Fruit fly (Drosophila melanogaster) whole organism, embryonic: ENCODE results near the gene Vav.

Source experiments
- Aef1 ChIP-seq: fragments of 200-800 bp; sonication (Bioruptor generic); IDR thresholded peaks from 3 replicates; pipeline ENCODE4 v1.3.6; 2022; ENCODE audit warnings: missing biosample characterization, missing genetic modification characterization
- C15 ChIP-seq: fragments of 200-800 bp; sonication (Bioruptor generic); IDR thresholded peaks from 3 replicates; pipeline ENCODE4 v1.3.6; 2022; ENCODE audit warnings: missing biosample characterization, missing genetic modification characterization
- CG10979 ChIP-seq: fragments of 200-800 bp; sonication (Bioruptor generic); optimal IDR thresholded peaks from 2 replicates; lab custom pipeline; 2018; ENCODE audit warnings: missing biosample characterization, mild to moderate bottlenecking, missing genetic modification characterization, moderate library complexity
- CG13624 ChIP-seq: fragments of 200-800 bp; sonication (Bioruptor generic); optimal IDR thresholded peaks from 2 replicates; lab custom pipeline; 2016; ENCODE audit warnings: missing biosample characterization, missing genetic modification characterization
- CG14014 ChIP-seq: fragments of 200-800 bp; sonication (Bioruptor generic); IDR thresholded peaks from 2 replicates; pipeline ENCODE4 v1.3.6; 2022; ENCODE audit warnings: missing biosample characterization, missing genetic modification characterization
- CG17612 ChIP-seq: fragments of 200-800 bp; sonication (Bioruptor generic); IDR thresholded peaks from 2 replicates; pipeline ENCODE4 v1.3.6; 2022; ENCODE audit warnings: missing biosample characterization, missing genetic modification characterization
- CG1792 ChIP-seq: fragments of 200-800 bp; sonication (Bioruptor generic); optimal IDR thresholded peaks from 2 replicates; lab custom pipeline; 2016; ENCODE audit warnings: missing biosample characterization, missing genetic modification characterization
- CG2202 ChIP-seq: fragments of 200-800 bp; sonication (Bioruptor generic); optimal IDR thresholded peaks from 2 replicates; lab custom pipeline; 2018; ENCODE audit warnings: missing biosample characterization, mild to moderate bottlenecking, missing genetic modification characterization
- CG2678 ChIP-seq: fragments of 200-800 bp; sonication (Bioruptor generic); optimal IDR thresholded peaks from 3 replicates; lab custom pipeline; 2019; ENCODE audit warnings: missing biosample characterization, mild to moderate bottlenecking, missing genetic modification characterization, moderate library complexity
- CG2875 ChIP-seq: fragments of 200-800 bp; sonication (Bioruptor generic); optimal IDR thresholded peaks from 2 replicates; lab custom pipeline; 2017; ENCODE audit warnings: missing biosample characterization, mild to moderate bottlenecking, missing genetic modification characterization, missing genetic modification reagents
- CG31388 ChIP-seq: fragments of 200-800 bp; sonication (Bioruptor generic); optimal IDR thresholded peaks from 2 replicates; lab custom pipeline; 2016; ENCODE audit warnings: missing biosample characterization, missing genetic modification characterization
- CG43689 ChIP-seq: fragments of 200-800 bp; sonication (Bioruptor generic); IDR thresholded peaks from 2 replicates; pipeline ENCODE4 v1.3.6; 2022; ENCODE audit warnings: missing biosample characterization, missing genetic modification characterization
- CG4820 ChIP-seq: fragments of 200-800 bp; sonication (Bioruptor generic); optimal IDR thresholded peaks from 3 replicates; lab custom pipeline; 2016; ENCODE audit warnings: missing biosample characterization, missing genetic modification characterization
- CG5953 ChIP-seq: fragments of 200-800 bp; sonication (Bioruptor generic); IDR thresholded peaks from 2 replicates; pipeline ENCODE4 v1.3.6; 2022; ENCODE audit warnings: missing biosample characterization, missing genetic modification characterization
- CG6689 ChIP-seq: fragments of 200-800 bp; sonication (Bioruptor generic); IDR thresholded peaks from 2 replicates; pipeline ENCODE4 v1.3.6; 2022; ENCODE audit warnings: missing biosample characterization, missing genetic modification characterization
- CG7372 ChIP-seq: fragments of 200-800 bp; sonication (Bioruptor generic); IDR thresholded peaks from 2 replicates; pipeline ENCODE4 v1.3.6; 2022; ENCODE audit warnings: missing biosample characterization, missing genetic modification characterization
- CG9817 ChIP-seq: fragments of 200-800 bp; sonication (Bioruptor generic); optimal IDR thresholded peaks from 2 replicates; lab custom pipeline; 2018; ENCODE audit warnings: missing biosample characterization, mild to moderate bottlenecking, missing genetic modification characterization, moderate library complexity
- CTCF ChIP-seq: fragments of 200-800 bp; sonication (Bioruptor generic); optimal IDR thresholded peaks from 2 replicates; lab custom pipeline; 2017; ENCODE audit warnings: missing biosample characterization, mild to moderate bottlenecking, missing genetic modification characterization, moderate library complexity
- Doc2 ChIP-seq: fragments of 200-800 bp; sonication (Bioruptor generic); IDR thresholded peaks from 2 replicates; pipeline ENCODE4 v1.3.6; 2022; ENCODE audit warnings: missing biosample characterization, missing genetic modification characterization
- Doc3 ChIP-seq: fragments of 200-800 bp; sonication (Bioruptor generic); IDR thresholded peaks from 3 replicates; pipeline ENCODE4 v1.3.6; 2022; ENCODE audit warnings: missing biosample characterization, missing genetic modification characterization; ENCODE audit not compliant: partially characterized antibody
- Drgx ChIP-seq: fragments of 200-800 bp; sonication (Bioruptor generic); IDR thresholded peaks from 2 replicates; pipeline ENCODE4 v1.3.6; 2022; ENCODE audit warnings: missing biosample characterization, missing genetic modification characterization
- Ets97D ChIP-seq: fragments of 200-800 bp; sonication (Bioruptor generic); optimal IDR thresholded peaks from 3 replicates; lab custom pipeline; 2016; ENCODE audit warnings: missing biosample characterization, missing genetic modification characterization
- Gsc ChIP-seq: fragments of 200-800 bp; sonication (Bioruptor generic); IDR thresholded peaks from 2 replicates; pipeline ENCODE4 v1.3.6; 2022; ENCODE audit warnings: missing biosample characterization, missing genetic modification characterization
- Hr78 ChIP-seq, 2 experiments: fragments of 200-800 bp in 1 of 2; fragments of >200 bp in 1 of 2; sonication (Bioruptor generic) in 1 of 2; optimal IDR thresholded peaks; 2 replicates each; lab custom pipeline; 2017 to 2019; ENCODE audit warnings: missing biosample characterization in 2 of 2, missing genetic modification characterization in 2 of 2, mild to moderate bottlenecking in 1 of 2, moderate library complexity in 1 of 2
- MTF-1 ChIP-seq: fragments of 200-800 bp; sonication (Bioruptor generic); optimal IDR thresholded peaks from 2 replicates; lab custom pipeline; 2018; ENCODE audit warnings: missing biosample characterization, mild to moderate bottlenecking, missing genetic modification characterization, borderline replicate concordance
- Max ChIP-seq: fragments of 200-800 bp; sonication (Bioruptor generic); optimal IDR thresholded peaks from 2 replicates; lab custom pipeline; 2016; ENCODE audit warnings: missing biosample characterization, mild to moderate bottlenecking, missing genetic modification characterization
- Meics ChIP-seq: fragments of 200-800 bp; sonication (Bioruptor generic); optimal IDR thresholded peaks from 2 replicates; lab custom pipeline; 2017; ENCODE audit warnings: missing biosample characterization, mild to moderate bottlenecking, missing genetic modification characterization
- NK7.1 ChIP-seq: fragments of 200-800 bp; sonication (Bioruptor generic); optimal IDR thresholded peaks from 3 replicates; lab custom pipeline; 2016; ENCODE audit warnings: missing biosample characterization, missing genetic modification characterization
- Opbp ChIP-seq: fragments of 200-800 bp; sonication (Bioruptor generic); IDR thresholded peaks from 3 replicates; pipeline ENCODE4 v1.3.6; 2022; ENCODE audit warnings: missing biosample characterization, missing genetic modification characterization; ENCODE audit not compliant: partially characterized antibody
- Scr ChIP-seq: fragments of 200-800 bp; sonication (Bioruptor generic); IDR thresholded peaks from 2 replicates; pipeline ENCODE4 v1.3.6; 2022; ENCODE audit warnings: missing biosample characterization, missing genetic modification characterization; ENCODE audit not compliant: partially characterized antibody
- Trl ChIP-seq, 3 experiments: fragments of >200 bp in 2 of 3; fragments of 200-800 bp in 1 of 3; sonication (Bioruptor generic) in 1 of 3; optimal IDR thresholded peaks; 2 replicates in 1 of 3; 3 replicates in 2 of 3; lab custom pipeline; 2016 to 2017; ENCODE audit warnings: missing biosample characterization in 1 of 3, missing genetic modification characterization in 1 of 3
- Xrp1 ChIP-seq: fragments of 200-800 bp; sonication (Bioruptor generic); IDR thresholded peaks from 2 replicates; pipeline ENCODE4 v1.3.6; 2022; ENCODE audit warnings: missing biosample characterization, missing genetic modification characterization
- ara ChIP-seq: fragments of 200-800 bp; sonication (Bioruptor generic); IDR thresholded peaks from 2 replicates; pipeline ENCODE4 v1.3.6; 2022; ENCODE audit warnings: missing biosample characterization, missing genetic modification characterization
- ato ChIP-seq: fragments of 200-800 bp; sonication (Bioruptor generic); IDR thresholded peaks from 2 replicates; pipeline ENCODE4 v1.3.6; 2022; ENCODE audit warnings: missing biosample characterization, missing genetic modification characterization; ENCODE audit not compliant: partially characterized antibody
- az2 ChIP-seq: fragments of 200-800 bp; sonication (Bioruptor generic); optimal IDR thresholded peaks from 3 replicates; lab custom pipeline; 2016; ENCODE audit warnings: missing biosample characterization, missing genetic modification characterization
- bab2 ChIP-seq: fragments of 200-800 bp; sonication (Bioruptor generic); optimal IDR thresholded peaks from 2 replicates; lab custom pipeline; 2016; ENCODE audit warnings: missing biosample characterization, missing genetic modification characterization
- bbx ChIP-seq: fragments of 200-800 bp; sonication (Bioruptor generic); IDR thresholded peaks from 2 replicates; pipeline ENCODE4 v1.3.6; 2022; ENCODE audit warnings: missing biosample characterization, missing genetic modification characterization; ENCODE audit not compliant: partially characterized antibody
- cas ChIP-seq: fragments of 200-800 bp; sonication (Bioruptor generic); IDR thresholded peaks from 2 replicates; pipeline ENCODE4 v1.3.6; 2022; ENCODE audit warnings: missing biosample characterization, missing genetic modification characterization
- caup ChIP-seq: fragments of 200-800 bp; sonication (Bioruptor generic); optimal IDR thresholded peaks from 3 replicates; lab custom pipeline; 2017; ENCODE audit warnings: missing biosample characterization, mild to moderate bottlenecking, missing genetic modification characterization, moderate library complexity; ENCODE audit not compliant: severe bottlenecking
- crp ChIP-seq, 2 experiments: fragments of 200-800 bp; sonication (Bioruptor generic); optimal IDR thresholded peaks; 2 replicates in 1 of 2; 3 replicates in 1 of 2; lab custom pipeline; 2017; ENCODE audit warnings: missing biosample characterization in 2 of 2, missing genetic modification characterization in 2 of 2, mild to moderate bottlenecking in 1 of 2, moderate library complexity in 1 of 2
- cwo ChIP-seq: fragments of 200-800 bp; sonication (Bioruptor generic); optimal IDR thresholded peaks from 3 replicates; lab custom pipeline; 2017; ENCODE audit warnings: missing biosample characterization, missing genetic modification characterization, mild to moderate bottlenecking, moderate library complexity, missing genetic modification reagents
- danr ChIP-seq: fragments of 200-800 bp; sonication (Bioruptor generic); IDR thresholded peaks from 2 replicates; pipeline ENCODE4 v1.3.6; 2022; ENCODE audit warnings: missing biosample characterization, missing genetic modification characterization
- grau ChIP-seq: fragments of 200-800 bp; optimal IDR thresholded peaks from 3 replicates; lab custom pipeline; 2019; ENCODE audit warnings: missing biosample characterization, mild to moderate bottlenecking, missing genetic modification characterization, moderate library complexity
- ind ChIP-seq: fragments of 200-800 bp; sonication (Bioruptor generic); optimal IDR thresholded peaks from 3 replicates; lab custom pipeline; 2016; ENCODE audit warnings: missing biosample characterization, missing genetic modification characterization
- sc ChIP-seq, 3 experiments: fragments of >200 bp in 2 of 3; fragments of 200-800 bp in 1 of 3; sonication (Bioruptor generic) in 1 of 3; optimal IDR thresholded peaks; 2 replicates in 2 of 3; 3 replicates in 1 of 3; lab custom pipeline; 2017; ENCODE audit warnings: mild to moderate bottlenecking in 1 of 3, missing biosample characterization in 1 of 3, missing genetic modification characterization in 1 of 3, missing genetic modification reagents in 1 of 3
- tin ChIP-seq: fragments of 200-800 bp; sonication (Bioruptor generic); optimal IDR thresholded peaks from 3 replicates; lab custom pipeline; 2016; ENCODE audit warnings: missing biosample characterization, missing genetic modification characterization
- tup ChIP-seq: fragments of 200-800 bp; sonication (Bioruptor generic); optimal IDR thresholded peaks from 2 replicates; lab custom pipeline; 2016; ENCODE audit warnings: missing biosample characterization, mild to moderate bottlenecking, missing genetic modification characterization, moderate library complexity
- vfl ChIP-seq: fragments of 200-800 bp; sonication (Bioruptor generic); optimal IDR thresholded peaks from 2 replicates; lab custom pipeline; 2016; ENCODE audit warnings: missing biosample characterization, missing genetic modification characterization
- wek ChIP-seq: fragments of 200-800 bp; sonication (Bioruptor generic); optimal IDR thresholded peaks from 3 replicates; lab custom pipeline; 2018; ENCODE audit warnings: missing biosample characterization, mild to moderate bottlenecking, missing genetic modification characterization, moderate library complexity

Gene Vav

dm6 chrX:19224580-19225303 is 36.9 kb upstream of the Vav start (continued):
- TF ChIP-seq cwo (GFP tag; lab: Kevin White, UChicago) (peak; percentile 28), tin (GFP tag; lab: Kevin White, UChicago) (peak; percentile 5), Meics (GFP tag; lab: Kevin White, UChicago) (peak; percentile 21), CG10979 (tag; lab: Kevin White, UChicago) (peak; percentile 58), CG9817 (tag; lab: Kevin White, UChicago) (no peak), CG17612 (GFP tag; lab: Robert Waterston, UW) (no peak), vfl (GFP tag; lab: Kevin White, UChicago) (no peak), CG2678 (tag; lab: Kevin White, UChicago) (peak; percentile 64), Doc3 (GFP tag; lab: Robert Waterston, UW) (no peak), C15 (GFP tag; lab: Robert Waterston, UW) (no peak), Max (GFP tag; lab: Kevin White, UChicago) (no peak), sc (optimal IDR thresholded peaks at IDR 0.05; lab: Kevin White, UChicago) (no peak), sc (GFP tag; optimal IDR thresholded peaks at IDR 0.05; lab: Kevin White, UChicago) (peak; percentile 30), CG7372 (GFP tag; lab: Robert Waterston, UW) (no peak), grau (tag; lab: Kevin White, UChicago) (peak; percentile 56), az2 (peak; percentile 22), Xrp1 (no peak), Scr (GFP tag; lab: Robert Waterston, UW) (no peak), CG1792 (GFP tag; lab: Kevin White, UChicago) (no peak), Drgx (GFP tag; lab: Robert Waterston, UW) (no peak), Ets97D (GFP tag; lab: Kevin White, UChicago) (no peak), wek (no peak), CTCF (GFP tag; lab: Kevin White, UChicago) (peak; percentile 3), CG14014 (no peak), bab2 (GFP tag; lab: Kevin White, UChicago) (no peak), danr (GFP tag; lab: Robert Waterston, UW) (no peak), CG31388 (GFP tag; lab: Kevin White, UChicago) (no peak), ato (GFP tag; lab: Robert Waterston, UW) (no peak), CG2202 (tag; lab: Kevin White, UChicago) (no peak), Aef1 (GFP tag; lab: Robert Waterston, UW) (no peak), tup (no peak), ind (GFP tag; lab: Kevin White, UChicago) (peak; percentile 18), cas (GFP tag; lab: Robert Waterston, UW) (no peak), ara (GFP tag; lab: Robert Waterston, UW) (no peak), crp (GFP tag; optimal IDR thresholded peaks at IDR 0.05; lab: Kevin White, UChicago) (no peak), CG5953 (GFP tag; lab: Robert Waterston, UW) (no peak), MTF-1 (no peak), Opbp (GFP tag; lab: Robert Waterston, UW) (no peak), CG4820 (GFP tag; lab: Kevin White, UChicago) (peak; percentile 3), NK7.1 (no peak), Trl (optimal IDR thresholded peaks at IDR 0.05; lab: Kevin White, UChicago) (no peak), Trl (GFP tag; optimal IDR thresholded peaks at IDR 0.05; lab: Kevin White, UChicago) (no peak), bbx (GFP tag; lab: Robert Waterston, UW) (no peak), CG2875 (GFP tag; lab: Kevin White, UChicago) (no peak), Doc2 (GFP tag; lab: Robert Waterston, UW) (no peak), Gsc (GFP tag; lab: Robert Waterston, UW) (no peak), Hr78 (GFP tag; optimal IDR thresholded peaks at IDR 0.05; lab: Kevin White, UChicago) (peak in 1 of 2 experiments; percentile 7), CG43689 (no peak), caup (GFP tag; lab: Kevin White, UChicago) (no peak), CG13624 (GFP tag; lab: Kevin White, UChicago) (no peak), CG6689 (GFP tag; lab: Robert Waterston, UW) (peak; percentile 42; the same call in 1 of the 2 replicates)
